Worm (Caenorhabditis elegans) whole organism, L2 larva: ENCODE data around the gene F47B8.2.

Source experiments
- ZK546.5 ChIP-seq: sonication (generic microtip); optimal IDR thresholded peaks from 2 replicates; lab custom pipeline; 2017; ENCODE audit warnings: missing biosample characterization, missing genetic modification characterization
- ama-1 ChIP-seq: fragments of 150-350 bp; optimal IDR thresholded peaks from 2 replicates; lab custom pipeline; 2018; ENCODE audit warnings: inconsistent platforms
- blmp-1 ChIP-seq: sonication (generic microtip); optimal IDR thresholded peaks from 2 replicates; lab custom pipeline; 2017; ENCODE audit warnings: missing genetic modification characterization, mild to moderate bottlenecking, missing compliant biosample characterization, antibody characterized with exemption, moderate library complexity; ENCODE audit not compliant: insufficient read depth
- ceh-16 ChIP-seq: fragments of 150-350 bp; optimal IDR thresholded peaks from 2 replicates; lab custom pipeline; 2014; ENCODE audit warnings: missing biosample characterization, missing genetic modification characterization
- ceh-82 ChIP-seq: fragments of 150-350 bp; optimal IDR thresholded peaks from 2 replicates; lab custom pipeline; 2014; ENCODE audit warnings: missing biosample characterization, missing genetic modification characterization
- fos-1 ChIP-seq: fragments of 150-350 bp; optimal IDR thresholded peaks from 2 replicates; lab custom pipeline; 2014; ENCODE audit warnings: missing biosample characterization, missing genetic modification characterization
- lin-11 ChIP-seq: fragments of 150-350 bp; sonication (generic microtip); optimal IDR thresholded peaks from 2 replicates; lab custom pipeline; 2014; ENCODE audit warnings: missing biosample characterization, missing genetic modification characterization, inconsistent platforms, mixed read lengths
- lsy-2 ChIP-seq, 2 experiments: fragments of 150-350 bp in 1 of 2; sonication (generic microtip) in 1 of 2; optimal IDR thresholded peaks; 2 replicates each; lab custom pipeline; 2014 to 2017; ENCODE audit warnings: missing biosample characterization in 2 of 2, missing genetic modification characterization in 2 of 2
- mab-5 ChIP-seq: fragments of 150-350 bp; optimal IDR thresholded peaks from 2 replicates; lab custom pipeline; 2014; ENCODE audit warnings: missing biosample characterization, missing genetic modification characterization
- mdl-1 ChIP-seq, 2 experiments: fragments of 150-350 bp in 1 of 2; sonication (generic microtip) in 1 of 2; optimal IDR thresholded peaks; 2 replicates each; lab custom pipeline; 2017; ENCODE audit warnings: missing biosample characterization in 2 of 2, missing genetic modification characterization in 2 of 2
- nhr-10 ChIP-seq: sonication (generic microtip); optimal IDR thresholded peaks from 2 replicates; lab custom pipeline; 2017; ENCODE audit warnings: missing biosample characterization, missing genetic modification characterization
- snpc-4 ChIP-seq: fragments of 150-350 bp; optimal IDR thresholded peaks from 2 replicates; lab custom pipeline; 2014; ENCODE audit warnings: missing biosample characterization, missing genetic modification characterization
- ztf-11 ChIP-seq: sonication (generic microtip); optimal IDR thresholded peaks from 2 replicates; lab custom pipeline; 2017; ENCODE audit warnings: missing biosample characterization, missing genetic modification characterization

DNA sequence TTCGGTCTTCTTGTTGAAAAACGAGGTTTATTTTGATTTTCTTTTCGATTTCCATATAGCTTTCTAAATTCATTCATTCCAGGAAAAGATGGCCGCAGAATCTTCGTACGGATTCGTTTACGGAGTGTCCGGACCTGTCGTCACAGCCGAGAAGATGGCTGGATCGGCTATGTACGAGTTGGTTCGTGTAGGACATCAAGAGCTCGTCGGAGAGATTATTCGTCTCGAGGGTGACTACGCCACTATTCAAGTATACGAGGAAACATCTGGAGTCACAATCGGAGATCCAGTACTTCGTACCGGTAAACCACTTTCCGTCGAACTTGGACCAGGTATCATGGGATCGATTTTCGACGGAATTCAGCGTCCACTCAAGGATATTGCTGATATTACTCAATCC, 35.2 kb upstream of the F47B8.2 start, which contains the start of gene vha-13:
- TF ChIP-seq ama-1 (lab: Kevin White, UChicago) (no peak), mdl-1 (tag; optimal IDR thresholded peaks at IDR 0.05; lab: Kevin White, UChicago) (no peak), snpc-4 (tag; lab: Kevin White, UChicago) (no peak), ceh-16 (tag; lab: Kevin White, UChicago) (no peak), mab-5 (tag; lab: Kevin White, UChicago) (no peak), blmp-1 (no peak), ZK546.5 (tag; lab: Kevin White, UChicago) (no peak), ztf-11 (tag; lab: Kevin White, UChicago) (no peak), fos-1 (tag; lab: Kevin White, UChicago) (no peak), lin-11 (tag; lab: Kevin White, UChicago) (no peak), ceh-82 (tag; lab: Kevin White, UChicago) (no peak), lsy-2 (tag; optimal IDR thresholded peaks at IDR 0.05; lab: Kevin White, UChicago) (no peak), nhr-10 (tag; lab: Kevin White, UChicago) (no peak)
